Worm (Caenorhabditis elegans) whole organism, L4 larva: ENCODE results near the gene C34D4.4.

ENCODE experiments used
- D1046.2 ChIP-seq: fragments of 200-800 bp; sonication (Bioruptor generic); IDR thresholded peaks from 2 replicates; pipeline ENCODE4 v1.3.6; 2022; ENCODE audit warnings: missing genetic modification characterization, missing compliant biosample characterization
- F10B5.3 ChIP-seq: sonication (generic microtip); optimal IDR thresholded peaks from 2 replicates; lab custom pipeline; 2016; ENCODE audit warnings: mild to moderate bottlenecking, missing genetic modification characterization, missing compliant biosample characterization
- F37D6.2 ChIP-seq: sonication (generic microtip); optimal IDR thresholded peaks from 2 replicates; lab custom pipeline; 2016; ENCODE audit warnings: mild to moderate bottlenecking, missing genetic modification characterization, missing compliant biosample characterization
- F44E2.7 ChIP-seq: fragments of 200-800 bp; sonication (Bioruptor generic); IDR thresholded peaks from 2 replicates; pipeline ENCODE4 v2.1.2; 2022; ENCODE audit warnings: missing genetic modification characterization, missing compliant biosample characterization
- R02D3.7 ChIP-seq: fragments of 150-350 bp; sonication (generic microtip); optimal IDR thresholded peaks from 3 replicates; lab custom pipeline; 2014; ENCODE audit warnings: missing biosample characterization, missing genetic modification characterization
- T26A8.4 ChIP-seq: fragments of 200-800 bp; sonication (Bioruptor generic); IDR thresholded peaks from 2 replicates; pipeline ENCODE4 v1.3.6; 2022; ENCODE audit warnings: missing genetic modification characterization, missing compliant biosample characterization
- Y105C5A.15 ChIP-seq: fragments of 200-800 bp; sonication (Bioruptor generic); IDR thresholded peaks from 2 replicates; pipeline ENCODE4 v1.3.6; 2022; ENCODE audit warnings: missing genetic modification characterization, missing compliant biosample characterization
- Y5F2A.4 ChIP-seq: fragments of 200-800 bp; sonication (Bioruptor generic); optimal IDR thresholded peaks from 2 replicates; lab custom pipeline; 2018; ENCODE audit warnings: mild to moderate bottlenecking, missing genetic modification characterization, missing compliant biosample characterization
- aha-1 ChIP-seq: fragments of 150-350 bp; peaks from one replicate; lab custom pipeline; 2014; ENCODE audit warnings: missing biosample characterization, missing genetic modification characterization
- ama-1 ChIP-seq: fragments of 150-350 bp; optimal IDR thresholded peaks from 2 replicates; lab custom pipeline; 2014; ENCODE audit warnings: inconsistent platforms, mixed read lengths
- arid-1 ChIP-seq: fragments of 200-800 bp; sonication (Bioruptor generic); conservative IDR thresholded peaks from 2 replicates; pipeline ENCODE4 v1.3.6; 2022; ENCODE audit warnings: missing genetic modification reagents, missing genetic modification characterization, missing compliant biosample characterization
- ceh-44 ChIP-seq: fragments of 200-800 bp; sonication (Bioruptor generic); IDR thresholded peaks from 2 replicates; pipeline ENCODE4 v1.3.6; 2022; ENCODE audit warnings: missing genetic modification reagents, missing genetic modification characterization, missing compliant biosample characterization
- cey-2 ChIP-seq: sonication (generic microtip); optimal IDR thresholded peaks from 3 replicates; lab custom pipeline; 2017; ENCODE audit warnings: missing genetic modification characterization, mild to moderate bottlenecking, missing compliant biosample characterization, antibody characterized with exemption, borderline replicate concordance; ENCODE audit not compliant: insufficient read depth
- dmd-8 ChIP-seq: fragments of 200-800 bp; sonication (Bioruptor generic); IDR thresholded peaks from 2 replicates; pipeline ENCODE4 v1.3.6; 2022; ENCODE audit warnings: missing genetic modification characterization, missing compliant biosample characterization
- dmd-9 ChIP-seq: fragments of 200-800 bp; sonication (Bioruptor generic); IDR thresholded peaks from 2 replicates; pipeline ENCODE4 v1.3.6; 2022; ENCODE audit warnings: missing genetic modification reagents, missing genetic modification characterization, missing compliant biosample characterization
- egl-43 ChIP-seq: fragments of 200-800 bp; sonication (Bioruptor generic); IDR thresholded peaks from 2 replicates; pipeline ENCODE4 v1.3.6; 2022; ENCODE audit warnings: missing genetic modification reagents, missing genetic modification characterization, missing compliant biosample characterization
- hlh-11 ChIP-seq: fragments of 200-800 bp; sonication (Bioruptor generic); optimal IDR thresholded peaks from 2 replicates; lab custom pipeline; 2018; ENCODE audit warnings: mild to moderate bottlenecking, missing genetic modification characterization, missing compliant biosample characterization
- hmg-1.1 ChIP-seq: fragments of 200-800 bp; sonication (Bioruptor generic); IDR thresholded peaks from 2 replicates; pipeline ENCODE4 v1.3.6; 2022; ENCODE audit warnings: missing genetic modification reagents, missing genetic modification characterization, missing compliant biosample characterization
- jun-1 ChIP-seq: fragments of 150-350 bp; optimal IDR thresholded peaks from 2 replicates; lab custom pipeline; 2014; ENCODE audit warnings: missing biosample characterization, missing genetic modification reagents, missing genetic modification characterization
- lim-7 ChIP-seq: fragments of 200-800 bp; sonication (Bioruptor generic); IDR thresholded peaks from 2 replicates; pipeline ENCODE4 v1.3.6; 2022; ENCODE audit warnings: missing genetic modification characterization, missing compliant biosample characterization
- lin-13 ChIP-seq: fragments of 150-350 bp; optimal IDR thresholded peaks from 2 replicates; lab custom pipeline; 2014; ENCODE audit warnings: missing biosample characterization, missing genetic modification reagents, missing genetic modification characterization
- lin-29 ChIP-seq: fragments of 200-800 bp; sonication (Bioruptor generic); IDR thresholded peaks from 2 replicates; pipeline ENCODE4 v1.3.6; 2022; ENCODE audit warnings: missing genetic modification reagents, missing genetic modification characterization, missing compliant biosample characterization
- lir-3 ChIP-seq: sonication (generic microtip); optimal IDR thresholded peaks from 2 replicates; lab custom pipeline; 2016; ENCODE audit warnings: mild to moderate bottlenecking, missing genetic modification characterization, missing compliant biosample characterization
- madf-5 ChIP-seq, 2 experiments: fragments of 200-800 bp; sonication (Bioruptor generic); IDR thresholded peaks; 2 replicates each; pipeline ENCODE4 v1.3.6; 2022; ENCODE audit warnings: missing compliant biosample characterization in 2 of 2, missing genetic modification characterization in 2 of 2
- madf-9 ChIP-seq: fragments of 200-800 bp; sonication (Bioruptor generic); conservative IDR thresholded peaks from 2 replicates; pipeline ENCODE4 v1.3.6; 2022; ENCODE audit warnings: missing genetic modification reagents, missing genetic modification characterization, missing compliant biosample characterization
- mdl-1 ChIP-seq, 2 experiments: fragments of 150-350 bp in 1 of 2; sonication (generic microtip) in 1 of 2; optimal IDR thresholded peaks; 2 replicates each; lab custom pipeline; 2014 to 2017; ENCODE audit warnings: missing biosample characterization in 2 of 2, missing genetic modification characterization in 2 of 2
- mdt-29 ChIP-seq: fragments of 200-800 bp; sonication (Bioruptor generic); IDR thresholded peaks from 2 replicates; pipeline ENCODE4 v1.3.6; 2022; ENCODE audit warnings: missing genetic modification reagents, missing genetic modification characterization, missing compliant biosample characterization
- mes-2 ChIP-seq: sonication (generic microtip); optimal IDR thresholded peaks from 2 replicates; lab custom pipeline; 2016; ENCODE audit warnings: missing genotype, mild to moderate bottlenecking, missing genetic modification characterization, missing compliant biosample characterization; ENCODE audit not compliant: poor library complexity, severe bottlenecking
- nhr-237 ChIP-seq: sonication (generic microtip); optimal IDR thresholded peaks from 2 replicates; lab custom pipeline; 2017; ENCODE audit warnings: missing biosample characterization, missing genetic modification characterization
- nhr-41 ChIP-seq: fragments of 200-800 bp; sonication (Bioruptor generic); IDR thresholded peaks from 2 replicates; pipeline ENCODE4 v1.3.6; 2022; ENCODE audit warnings: missing genetic modification reagents, missing genetic modification characterization, missing compliant biosample characterization
- nhr-42 ChIP-seq: fragments of 200-800 bp; sonication (Bioruptor generic); IDR thresholded peaks from 2 replicates; pipeline ENCODE4 v1.3.6; 2022; ENCODE audit warnings: missing genetic modification characterization, missing compliant biosample characterization
- nhr-76 ChIP-seq: fragments of 150-350 bp; optimal IDR thresholded peaks from 2 replicates; lab custom pipeline; 2014; ENCODE audit warnings: missing biosample characterization, missing genetic modification characterization
- nhr-77 ChIP-seq: fragments of 150-350 bp; optimal IDR thresholded peaks from 2 replicates; lab custom pipeline; 2014; ENCODE audit warnings: missing biosample characterization, missing genetic modification characterization
- pha-4 ChIP-seq, 2 experiments: fragments of 150-350 bp in 1 of 2; fragments of 200-800 bp in 1 of 2; sonication (Bioruptor generic) in 1 of 2; IDR thresholded peaks in 1 of 2; optimal IDR thresholded peaks in 1 of 2; 2 replicates each; pipeline versions ENCODE4 v1.3.6 to Lab custom; 2014 to 2022; ENCODE audit warnings: missing genetic modification characterization in 2 of 2, missing genetic modification reagents in 2 of 2, missing biosample characterization in 1 of 2, missing compliant biosample characterization in 1 of 2
- set-16 ChIP-seq: fragments of 200-800 bp; sonication (Bioruptor generic); IDR thresholded peaks from 2 replicates; pipeline ENCODE4 v1.3.6; 2022; ENCODE audit warnings: missing genetic modification reagents, missing genetic modification characterization, missing compliant biosample characterization
- skn-1 ChIP-seq: fragments of 150-350 bp; optimal IDR thresholded peaks from 2 replicates; lab custom pipeline; 2014; ENCODE audit warnings: missing biosample characterization, missing genetic modification characterization
- snpc-1.2 ChIP-seq: fragments of 200-800 bp; sonication (Bioruptor generic); IDR thresholded peaks from 2 replicates; pipeline ENCODE4 v1.3.6; 2022; ENCODE audit warnings: missing genetic modification reagents, missing genetic modification characterization, missing compliant biosample characterization
- snpc-4 ChIP-seq: fragments of 150-350 bp; optimal IDR thresholded peaks from 2 replicates; lab custom pipeline; 2014; ENCODE audit warnings: missing biosample characterization, missing genetic modification characterization
- spr-3 ChIP-seq: fragments of 200-800 bp; sonication (Bioruptor generic); optimal IDR thresholded peaks from 2 replicates; lab custom pipeline; 2018; ENCODE audit warnings: mild to moderate bottlenecking, missing genetic modification characterization, missing compliant biosample characterization
- tag-97 ChIP-seq: fragments of 200-800 bp; sonication (Bioruptor generic); IDR thresholded peaks from 2 replicates; pipeline ENCODE4 v1.3.6; 2022; ENCODE audit warnings: missing genetic modification characterization, missing compliant biosample characterization
- unc-62 ChIP-seq, 3 experiments: fragments of 150-350 bp in 1 of 3; sonication (generic microtip); optimal IDR thresholded peaks in 2 of 3; peaks in 1 of 3; 1 replicate in 1 of 3; 2 replicates in 2 of 3; lab custom pipeline; 2014 to 2017; ENCODE audit warnings: missing biosample characterization in 3 of 3, missing genetic modification characterization in 3 of 3, missing genetic modification reagents in 3 of 3, missing genotype in 1 of 3
- vab-7 ChIP-seq: fragments of 200-800 bp; sonication (Bioruptor generic); IDR thresholded peaks from 2 replicates; pipeline ENCODE4 v1.3.6; 2022; ENCODE audit warnings: missing genetic modification reagents, missing genetic modification characterization, missing compliant biosample characterization
- zfp-3 ChIP-seq: fragments of 200-800 bp; sonication (Bioruptor generic); conservative IDR thresholded peaks from 2 replicates; pipeline ENCODE4 v1.3.6; 2022; ENCODE audit warnings: missing genetic modification reagents, missing genetic modification characterization, missing compliant biosample characterization

The C34D4.4 gene

DNA sequence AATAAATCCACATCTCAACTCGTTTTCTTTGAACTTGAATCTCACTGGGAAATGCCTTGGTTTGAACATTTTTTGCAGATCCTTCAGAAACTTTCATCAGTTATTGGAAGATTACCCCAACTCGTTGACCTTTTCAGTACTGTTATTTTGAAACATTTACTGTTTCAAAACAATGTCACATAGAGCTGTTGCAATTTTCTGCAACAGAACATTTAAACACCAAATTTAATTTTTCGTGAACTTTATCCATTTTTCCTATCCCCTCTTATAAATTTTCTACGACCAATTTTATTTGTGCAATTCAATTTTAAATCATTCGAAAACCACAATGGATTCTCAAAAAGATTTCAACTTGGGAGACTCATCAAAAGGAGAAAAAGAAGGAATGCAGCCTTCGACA lies 41.3 kb upstream of the C34D4.4 start, which contains the start of gene ZC477.2:
TSS of gene ZC477.2 (plus strand) at position 301 of the 400 bp plus-strand sequence.
- TF ChIP-seq vab-7 (GFP tag; lab: Robert Waterston, UW): no peak
- no peak for TF ChIP-seq jun-1 (tag; lab: Kevin White, UChicago)
- TF ChIP-seq dmd-9 (GFP tag; lab: Robert Waterston, UW): no peak
- no peak for TF ChIP-seq egl-43 (GFP tag; lab: Robert Waterston, UW)
- no peak for TF ChIP-seq skn-1
- no peak for TF ChIP-seq nhr-41 (GFP tag; lab: Robert Waterston, UW)
- TF ChIP-seq D1046.2: no peak
- TF ChIP-seq mdt-29 (GFP tag; lab: Robert Waterston, UW): no peak
- TF ChIP-seq snpc-1.2 (GFP tag; lab: Robert Waterston, UW): no peak
- TF ChIP-seq Y5F2A.4 (GFP tag; lab: Kevin White, UChicago): no peak
- no peak for TF ChIP-seq aha-1 (tag; lab: Kevin White, UChicago)

DNA sequence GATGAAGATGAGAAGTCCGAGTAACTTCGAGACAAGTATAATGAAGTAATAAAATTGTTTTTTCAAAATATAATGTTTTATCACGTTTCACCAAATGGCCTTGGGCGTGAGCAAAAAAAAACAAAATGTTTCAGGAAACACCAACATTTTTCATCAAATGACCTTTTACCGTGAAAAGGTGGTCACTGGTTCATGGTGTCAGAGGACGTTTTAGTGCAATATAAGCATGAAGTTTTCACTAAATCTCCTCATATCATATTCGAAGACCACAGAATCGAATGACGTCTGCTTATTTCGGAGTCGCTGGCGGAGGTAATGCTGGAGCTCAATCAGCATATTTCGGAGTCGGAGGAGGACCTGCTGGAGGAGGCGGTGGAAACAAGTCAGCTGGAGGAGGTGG lies 37.8 kb upstream of the C34D4.4 start, which contains the start of the genes ZC477.7 and ssq-3:
TSS of gene ZC477.7 (minus strand) at position 101 of the 400 bp plus-strand sequence.
TSS of gene ssq-3 (plus strand) at position 251 of the 400 bp plus-strand sequence.
- TF ChIP-seq lir-3 (tag; lab: Kevin White, UChicago) (no peak), R02D3.7 (no peak), lin-13 (GFP tag; lab: Kevin White, UChicago) (no peak), F44E2.7 (GFP tag; lab: Robert Waterston, UW) (no peak), hmg-1.1 (GFP tag; lab: Robert Waterston, UW) (no peak), nhr-237 (tag; lab: Kevin White, UChicago) (no peak), madf-9 (GFP tag; lab: Robert Waterston, UW) (no peak), ama-1 (lab: Kevin White, UChicago) (no peak), pha-4 (GFP tag; IDR thresholded peaks at IDR 0.05; lab: Robert Waterston, UW) (no peak), pha-4 (tag; optimal IDR thresholded peaks at IDR 0.05; lab: Kevin White, UChicago) (no peak), mdl-1 (tag; optimal IDR thresholded peaks at IDR 0.05; lab: Kevin White, UChicago) (no peak), F37D6.2 (tag; lab: Kevin White, UChicago) (no peak), nhr-77 (no peak), snpc-4 (tag; lab: Kevin White, UChicago) (no peak), dmd-8 (GFP tag; lab: Robert Waterston, UW) (no peak), lin-29 (GFP tag; lab: Robert Waterston, UW) (no peak), hlh-11 (no peak), skn-1 (no peak), arid-1 (GFP tag; lab: Robert Waterston, UW) (no peak)
- TF ChIP-seq, all 104 proteins: peak for 0

DNA sequence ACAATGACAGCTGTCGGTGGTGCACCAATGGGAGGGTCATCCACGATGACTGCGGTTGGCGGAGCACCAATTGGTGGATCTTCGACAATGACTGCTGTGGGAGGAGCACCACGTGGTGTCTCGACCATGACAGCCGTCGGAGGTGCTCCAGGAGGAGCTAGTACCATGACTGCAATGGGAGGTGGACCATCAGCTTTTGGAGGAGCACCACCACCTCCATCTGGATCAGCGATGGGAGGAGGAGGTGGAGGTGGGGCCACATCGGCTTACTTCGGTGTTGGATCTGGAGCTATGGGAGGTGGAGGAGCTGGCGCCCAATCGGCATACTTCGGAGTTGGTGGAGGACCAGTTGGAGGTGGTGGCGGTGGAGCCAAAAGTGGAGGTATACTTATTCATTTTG lies 36.8 kb upstream of the C34D4.4 start:
- TF ChIP-seq set-16 (GFP tag; lab: Robert Waterston, UW) (peak; percentile 82), egl-43 (GFP tag; lab: Robert Waterston, UW) (0 out of 2 replicates have a peak, but pooled peaks have one; percentile 51)

DNA sequence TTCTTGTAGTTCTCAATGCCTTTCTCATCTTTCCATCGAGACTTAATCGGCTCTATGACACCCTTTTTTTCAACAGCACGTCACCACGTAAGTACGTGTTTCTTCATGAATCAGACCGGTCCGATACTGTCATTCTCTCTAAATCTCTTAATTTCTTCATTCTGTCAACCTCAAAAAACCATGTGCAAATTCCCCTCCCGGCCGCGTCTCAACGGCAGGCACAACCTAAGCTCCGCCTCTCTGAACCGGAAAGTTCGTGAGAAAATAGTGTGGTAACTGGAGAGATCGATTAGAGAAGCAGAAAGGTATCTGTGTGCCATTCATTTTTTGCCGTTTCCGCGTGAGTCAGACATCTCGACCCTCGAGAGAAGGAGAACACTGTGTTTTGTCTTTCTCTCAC lies 34.6 kb upstream of the C34D4.4 start, which contains the start of gene nas-8:
TSS of gene nas-8 (plus strand) at position 301 of the 400 bp plus-strand sequence.
- TF ChIP-seq spr-3 (GFP tag; lab: Kevin White, UChicago) (no peak), zfp-3 (no peak), madf-5 (GFP tag; IDR thresholded peaks at IDR 0.05; lab: Robert Waterston, UW) (no peak), tag-97 (GFP tag; lab: Robert Waterston, UW) (no peak), dmd-8 (GFP tag; lab: Robert Waterston, UW) (no peak), cey-2 (tag; lab: Kevin White, UChicago) (no peak), Y105C5A.15 (GFP tag; lab: Robert Waterston, UW) (no peak), lim-7 (GFP tag; lab: Robert Waterston, UW) (no peak), unc-62 (GFP tag; optimal IDR thresholded peaks at IDR 0.05 in 1 of 2; lab: Kevin White, UChicago) (no peak), unc-62 (tag; optimal IDR thresholded peaks at IDR 0.05; lab: Kevin White, UChicago) (no peak), nhr-76 (no peak), ceh-44 (GFP tag; lab: Robert Waterston, UW) (no peak), snpc-4 (tag; lab: Kevin White, UChicago) (no peak), aha-1 (tag; lab: Kevin White, UChicago) (no peak), mes-2 (tag; lab: Kevin White, UChicago) (no peak), nhr-42 (GFP tag; lab: Robert Waterston, UW) (no peak), F10B5.3 (tag; lab: Kevin White, UChicago) (no peak), T26A8.4 (GFP tag; lab: Robert Waterston, UW) (no peak), F44E2.7 (GFP tag; lab: Robert Waterston, UW) (no peak), F37D6.2 (tag; lab: Kevin White, UChicago) (no peak)
